Worm (Caenorhabditis elegans) whole organism, midembryonic: ENCODE data around the gene sru-40.

Source experiments
- T22C8.4 ChIP-seq: fragments of 200-800 bp; sonication (Bioruptor generic); IDR thresholded peaks from 2 replicates; pipeline ENCODE4 v1.3.6; 2022; ENCODE audit warnings: missing genetic modification characterization, missing compliant biosample characterization
- cog-1 ChIP-seq: sonication (generic microtip); optimal IDR thresholded peaks from 2 replicates; lab custom pipeline; 2016; ENCODE audit warnings: missing genetic modification characterization, missing compliant biosample characterization
- flt-1 ChIP-seq: fragments of 200-800 bp; sonication (Bioruptor generic); IDR thresholded peaks from 2 replicates; pipeline ENCODE4 v1.3.6; 2022; ENCODE audit warnings: missing genetic modification characterization, missing compliant biosample characterization
- klf-2 ChIP-seq: fragments of 200-800 bp; sonication (Bioruptor generic); conservative IDR thresholded peaks from 2 replicates; pipeline ENCODE4 v1.3.6; 2022; ENCODE audit warnings: missing genetic modification reagents, missing genetic modification characterization, missing compliant biosample characterization
- med-1 ChIP-seq: sonication (generic microtip); optimal IDR thresholded peaks from 2 replicates; lab custom pipeline; 2017; ENCODE audit warnings: missing genetic modification characterization, mild to moderate bottlenecking, missing compliant biosample characterization, antibody characterized with exemption, missing genetic modification reagents; ENCODE audit not compliant: insufficient read depth
- ref-1 ChIP-seq: fragments of 200-800 bp; sonication (Bioruptor generic); conservative IDR thresholded peaks from 2 replicates; pipeline ENCODE4 v1.3.6; 2022; ENCODE audit warnings: missing genetic modification reagents, missing genetic modification characterization, missing compliant biosample characterization
- tab-1 ChIP-seq: fragments of 200-800 bp; sonication (Bioruptor generic); IDR thresholded peaks from 2 replicates; pipeline ENCODE4 v1.3.6; 2022; ENCODE audit warnings: missing genetic modification characterization, missing compliant biosample characterization
- ztf-23 ChIP-seq: fragments of 200-800 bp; sonication (Bioruptor generic); IDR thresholded peaks from 2 replicates; pipeline ENCODE4 v1.3.6; 2022; ENCODE audit warnings: missing genetic modification reagents, missing genetic modification characterization, missing compliant biosample characterization
- ztf-29 ChIP-seq: fragments of 200-800 bp; sonication (Bioruptor generic); IDR thresholded peaks from 2 replicates; pipeline ENCODE4 v1.3.6; 2022; ENCODE audit warnings: missing genetic modification reagents, missing genetic modification characterization, missing compliant biosample characterization

Gene sru-40

ce11 chrV:9791332-9791731 lies 42.5 kb downstream of the sru-40 start, which contains the start of gene lipl-2:
TSS of gene lipl-2 (plus strand) at chrV:9791567.
- TF ChIP-seq T22C8.4 (GFP tag; lab: Robert Waterston, UW): no peak
- TF ChIP-seq ztf-23 (GFP tag; lab: Robert Waterston, UW): no peak
- TF ChIP-seq ref-1 (GFP tag; lab: Robert Waterston, UW): no peak
- no peak for TF ChIP-seq med-1 (GFP tag; lab: Kevin White, UChicago)
- no peak for TF ChIP-seq ztf-29 (GFP tag; lab: Robert Waterston, UW)
- TF ChIP-seq flt-1: no peak
- no peak for TF ChIP-seq klf-2
- TF ChIP-seq tab-1 (GFP tag; lab: Robert Waterston, UW): no peak
- TF ChIP-seq cog-1 (tag; lab: Kevin White, UChicago): no peak

ce11 chrV:9789657-9790261 lies 44.0 kb downstream of the sru-40 start, which contains the start of gene ztf-7:
TSS of gene ztf-7 (minus strand) at chrV:9789707.
- no peak for TF ChIP-seq tab-1 (GFP tag; lab: Robert Waterston, UW)

- TF ChIP-seq klf-2 (no peak), med-1 (GFP tag; lab: Kevin White, UChicago) (no peak), T22C8.4 (GFP tag; lab: Robert Waterston, UW) (no peak)
These were observed 47.1 kb downstream of the sru-40 start, which contains the start of gene F46B6.6 for ce11 chrV:9786721-9787131. TSS of gene F46B6.6 (minus strand) at chrV:9786868.

- no peak for TF ChIP-seq flt-1
- TF ChIP-seq ref-1 (GFP tag; lab: Robert Waterston, UW): no peak
These were observed 49.6 kb downstream of the sru-40 start for ce11 chrV:9784215-9784614.

- TF ChIP-seq ref-1 (GFP tag; lab: Robert Waterston, UW) (no peak), T22C8.4 (GFP tag; lab: Robert Waterston, UW) (no peak)
These were observed 50.8 kb downstream of the sru-40 start, which contains the start of gene F46B6.5 for ce11 chrV:9782969-9783368. TSS of gene F46B6.5 (minus strand) at chrV:9783069.
